Fruit fly (Drosophila melanogaster): ENCODE results near the gene CG11369.

Gene CG11369

DNA sequence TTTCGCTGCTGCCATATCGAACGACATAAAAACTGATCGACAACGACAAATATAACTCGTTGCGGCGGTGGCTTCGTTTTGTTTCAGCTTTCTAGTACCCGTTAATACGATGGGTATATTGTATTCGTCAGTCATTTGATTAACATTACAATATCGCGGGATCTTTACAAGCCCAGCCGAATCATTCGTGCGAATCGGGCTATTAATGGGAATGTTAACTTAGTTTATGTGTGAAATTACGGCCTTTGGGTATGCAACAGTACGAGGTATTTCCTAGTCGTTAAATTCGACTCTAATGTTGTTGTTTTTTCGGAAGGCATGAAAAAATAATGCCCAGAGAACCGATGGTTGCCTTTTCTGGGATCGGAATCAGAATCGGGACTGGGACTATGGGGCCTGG lies 44.1 kb downstream of the CG11369 start (continued):
- no peak for TF ChIP-seq CG10543 (GFP tag; optimal IDR thresholded peaks at IDR 0.05)
- TF ChIP-seq pros (GFP tag; optimal IDR thresholded peaks at IDR 0.05), result no peak
- TF ChIP-seq al (GFP tag; IDR thresholded peaks at IDR 0.05), result peak; percentile 52; the same call in 1 of the 2 replicates
- peak; percentile 48 for TF ChIP-seq CG12104 (GFP tag; optimal IDR thresholded peaks at IDR 0.05)
- TF ChIP-seq gt (GFP tag; IDR thresholded peaks at IDR 0.05), result peak; percentile 39
- TF ChIP-seq luna (GFP tag; optimal IDR thresholded peaks at IDR 0.05), result peak; percentile 9
- peak; percentile 85 for TF ChIP-seq ara (GFP tag; IDR thresholded peaks at IDR 0.05)
- TF ChIP-seq CG4328 (GFP tag; optimal IDR thresholded peaks at IDR 0.05), result no peak
- peak; percentile 58; the same call in 1 of the 3 replicates for TF ChIP-seq B-H1 (GFP tag; IDR thresholded peaks at IDR 0.05)
- no peak for TF ChIP-seq usp (GFP tag; optimal IDR thresholded peaks at IDR 0.05)
- TF ChIP-seq CG1603 (tag; optimal IDR thresholded peaks at IDR 0.05), result peak; percentile 90
- no peak for TF ChIP-seq ac (GFP tag; optimal IDR thresholded peaks at IDR 0.05)
- no peak for TF ChIP-seq Doc3 (GFP tag; IDR thresholded peaks at IDR 0.05; ENCODE audit: partially characterized antibody)
- no peak for TF ChIP-seq TFAM (GFP tag; optimal IDR thresholded peaks at IDR 0.05)
- TF ChIP-seq CG10366 (GFP tag; IDR thresholded peaks at IDR 0.05), result peak; percentile 55; the same call in 1 of the 2 replicates
- peak; percentile 40 for TF ChIP-seq CG13775 (GFP tag; optimal IDR thresholded peaks at IDR 0.05)
- TF ChIP-seq salm (tag; optimal IDR thresholded peaks at IDR 0.05), result peak; percentile 38
- TF ChIP-seq Eip74EF (GFP tag; optimal IDR thresholded peaks at IDR 0.05), result peak in 1 of 2 experiments; percentile 25
- TF ChIP-seq CG30403 (GFP tag; optimal IDR thresholded peaks at IDR 0.05), result peak; percentile 78
- peak; percentile 63 for TF ChIP-seq ewg (GFP tag; optimal IDR thresholded peaks at IDR 0.05)
- TF ChIP-seq CG8281 (tag; optimal IDR thresholded peaks at IDR 0.05), result peak; percentile 50
- TF ChIP-seq pfk (GFP tag; optimal IDR thresholded peaks at IDR 0.05), result no peak
- no peak for TF ChIP-seq B-H2 (GFP tag; optimal IDR thresholded peaks at IDR 0.05)
- TF ChIP-seq CG1647 (GFP tag; optimal IDR thresholded peaks at IDR 0.05), result peak; percentile 64
- TF ChIP-seq sc (optimal IDR thresholded peaks at IDR 0.05), result no peak
- peak; percentile 55 for TF ChIP-seq sc (GFP tag; optimal IDR thresholded peaks at IDR 0.05)
- peak; percentile 67 for TF ChIP-seq CG2202 (tag; optimal IDR thresholded peaks at IDR 0.05)
- peak; percentile 66 for TF ChIP-seq crc (GFP tag; optimal IDR thresholded peaks at IDR 0.05)
- no peak for TF ChIP-seq Taf1 (GFP tag; IDR thresholded peaks at IDR 0.05)
- TF ChIP-seq CG1529 (GFP tag; optimal IDR thresholded peaks at IDR 0.05), result peak; percentile 68
- no peak for TF ChIP-seq run (tag; optimal IDR thresholded peaks at IDR 0.05)
- no peak for TF ChIP-seq Elba2 (GFP tag; optimal IDR thresholded peaks at IDR 0.05)
- peak; percentile 23 for TF ChIP-seq Bteb2 (GFP tag; optimal IDR thresholded peaks at IDR 0.05)
- TF ChIP-seq CG31388 (GFP tag; optimal IDR thresholded peaks at IDR 0.05), result no peak
- TF ChIP-seq nom (GFP tag; optimal IDR thresholded peaks at IDR 0.05), result no peak
- peak; percentile 8 for TF ChIP-seq odd (GFP tag; optimal IDR thresholded peaks at IDR 0.05)
- peak; percentile 36 for TF ChIP-seq CG12744 (GFP tag; optimal IDR thresholded peaks at IDR 0.05)
- TF ChIP-seq CG8290 (GFP tag; optimal IDR thresholded peaks at IDR 0.05), result peak; percentile 52
- TF ChIP-seq CG8290 (tag; optimal IDR thresholded peaks at IDR 0.05), result peak in 1 of 2 experiments; percentile 86
- no peak for TF ChIP-seq prd (optimal IDR thresholded peaks at IDR 0.05)
- peak; percentile 86 for TF ChIP-seq prd (GFP tag; IDR thresholded peaks at IDR 0.05)
- TF ChIP-seq Myb (GFP tag; optimal IDR thresholded peaks at IDR 0.05), result peak; percentile 47
- peak; percentile 48 for TF ChIP-seq psq (GFP tag; optimal IDR thresholded peaks at IDR 0.05)
- peak; percentile 68 for TF ChIP-seq CG1792 (GFP tag; optimal IDR thresholded peaks at IDR 0.05)
- peak; percentile 89 for TF ChIP-seq Antp (GFP tag; optimal IDR thresholded peaks at IDR 0.05)
- 0 out of 2 replicates have a peak, but pooled peaks have one; percentile 31 for TF ChIP-seq CG17612 (GFP tag; IDR thresholded peaks at IDR 0.05)
- peak; percentile 53 for TF ChIP-seq HHEX (GFP tag; optimal IDR thresholded peaks at IDR 0.05)
- TF ChIP-seq jing (GFP tag; optimal IDR thresholded peaks at IDR 0.05), result peak; percentile 62
- TF ChIP-seq kay (GFP tag; optimal IDR thresholded peaks at IDR 0.05), result peak; percentile 26
- TF ChIP-seq bowl (GFP tag; IDR thresholded peaks at IDR 0.05), result no peak
- TF ChIP-seq Dip3 (GFP tag; optimal IDR thresholded peaks at IDR 0.05), result peak; percentile 66
- peak; percentile 72; the same call in 2 of the 3 replicates for TF ChIP-seq ken (GFP tag; IDR thresholded peaks at IDR 0.05)
